Worm (Caenorhabditis elegans): ENCODE data around the gene W08G11.3.
"Not testable (repeated sequence)": the region's sequence is repeated elsewhere in the genome, so short reads cannot be mapped to it uniquely, and the experiment has no call there.

The W08G11.3 gene

ce11 chrV:16376430-16376948 is 9.0 kb downstream of the W08G11.3 start:
- TF ChIP-seq madf-2 (tag; optimal IDR thresholded peaks at IDR 0.05) (no peak), fax-1 (tag; optimal IDR thresholded peaks at IDR 0.05) (no peak), unc-3 (GFP tag; conservative IDR thresholded peaks at IDR 0.05) (no peak), unc-3 (tag; optimal IDR thresholded peaks at IDR 0.05) (no peak), ceh-22 (tag; optimal IDR thresholded peaks at IDR 0.05) (no peak), T23F11.4 (GFP tag; optimal IDR thresholded peaks at IDR 0.05) (no peak), che-1 (tag; optimal IDR thresholded peaks at IDR 0.05) (no peak), ref-2 (tag; optimal IDR thresholded peaks at IDR 0.05) (no peak), gmeb-2 (tag; optimal IDR thresholded peaks at IDR 0.05) (no peak), hlh-13 (GFP tag; optimal IDR thresholded peaks at IDR 0.05) (no peak), ceh-24 (tag; optimal IDR thresholded peaks at IDR 0.05) (no peak), mec-3 (tag; optimal IDR thresholded peaks at IDR 0.05; ENCODE audit: borderline replicate concordance) (no peak)

ce11 chrV:16377188-16377587 is 9.7 kb downstream of the W08G11.3 start:
- TF ChIP-seq hlh-30 (tag; optimal IDR thresholded peaks at IDR 0.05; ENCODE audit: insufficient read depth) (no peak), mec-3 (tag; optimal IDR thresholded peaks at IDR 0.05; ENCODE audit: borderline replicate concordance) (no peak), madf-2 (tag; optimal IDR thresholded peaks at IDR 0.05) (no peak), Y22D7AL.16 (tag; optimal IDR thresholded peaks at IDR 0.05) (no peak), sdc-2 (tag; optimal IDR thresholded peaks at IDR 0.05) (no peak), elt-4 (tag; optimal IDR thresholded peaks at IDR 0.05) (peak; percentile 24)

DNA sequence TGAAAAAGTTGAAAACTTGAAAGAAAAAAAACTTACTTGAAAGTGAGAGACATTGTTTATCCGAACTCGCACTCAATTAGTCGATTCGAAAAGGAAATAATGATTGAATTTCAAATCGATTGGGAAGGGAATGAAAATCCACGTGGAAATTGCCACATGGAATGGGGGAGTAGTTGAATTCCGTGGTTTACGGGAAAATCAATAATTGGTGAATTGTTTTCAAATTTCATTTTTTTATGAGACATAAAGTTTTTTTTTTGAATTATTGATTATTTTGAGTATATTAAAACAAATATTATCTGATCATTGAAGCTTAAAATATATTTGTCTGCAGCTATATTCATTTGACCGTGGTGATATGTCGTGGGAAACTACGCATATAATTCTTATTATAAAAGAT is 10.4 kb downstream of the W08G11.3 start, which contains the start of gene F13A7.1:
Gene F13A7.1, minus strand, starts transcription at position 101 of the 400 bp plus-strand sequence.
- TF ChIP-seq dmd-4 (tag; optimal IDR thresholded peaks at IDR 0.05; ENCODE audit: borderline replicate concordance), result no peak
- no peak for TF ChIP-seq ref-2 (tag; optimal IDR thresholded peaks at IDR 0.05)

DNA sequence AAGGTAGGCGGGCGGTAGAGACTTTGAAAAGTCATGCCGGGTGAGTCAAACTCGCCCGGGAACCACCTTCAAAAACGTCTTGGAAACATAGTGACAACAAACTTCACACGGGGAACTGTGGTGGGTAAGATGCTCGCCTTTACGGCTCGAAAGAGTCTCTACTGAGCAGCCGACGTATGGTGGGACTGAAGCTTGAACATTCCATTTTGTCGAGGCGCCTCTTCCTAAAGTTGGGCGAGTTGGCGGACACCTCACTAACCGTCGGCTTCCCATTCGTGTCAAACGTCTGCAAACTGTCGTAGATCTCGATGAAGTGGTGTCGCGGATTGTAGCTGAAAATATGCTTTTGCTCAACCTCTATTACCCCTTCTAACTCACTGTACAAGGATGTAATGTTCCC is 15.5 kb downstream of the W08G11.3 start:
- no peak for TF ChIP-seq unc-55 (GFP tag; optimal IDR thresholded peaks at IDR 0.05)
- TF ChIP-seq K02D7.2 (tag; optimal IDR thresholded peaks at IDR 0.05), result no peak
- TF ChIP-seq ets-4 (tag; optimal IDR thresholded peaks at IDR 0.05), result no peak
- TF ChIP-seq pag-3 (tag; optimal IDR thresholded peaks at IDR 0.05; ENCODE audit: borderline replicate concordance), result no peak
- TF ChIP-seq ceh-45 (GFP tag; IDR thresholded peaks at IDR 0.05), result no peak
- TF ChIP-seq unc-42 (tag; optimal IDR thresholded peaks at IDR 0.05), result no peak
- no peak for TF ChIP-seq ttx-3 (tag; optimal IDR thresholded peaks at IDR 0.05)
- no peak for TF ChIP-seq ceh-31 (tag; optimal IDR thresholded peaks at IDR 0.05)
- TF ChIP-seq nfya-1 (tag; optimal IDR thresholded peaks at IDR 0.05), result no peak
- no peak for TF ChIP-seq ceh-24 (tag; optimal IDR thresholded peaks at IDR 0.05)
- no peak for TF ChIP-seq tbx-2 (tag; optimal IDR thresholded peaks at IDR 0.05)
- no peak for TF ChIP-seq pax-1 (tag; optimal IDR thresholded peaks at IDR 0.05)
- TF ChIP-seq madf-2 (tag; optimal IDR thresholded peaks at IDR 0.05), result no peak
- no peak for TF ChIP-seq fkh-10 (GFP tag; optimal IDR thresholded peaks at IDR 0.05)
- no peak for TF ChIP-seq hlh-30 (tag; optimal IDR thresholded peaks at IDR 0.05; ENCODE audit: insufficient read depth)
- no peak for TF ChIP-seq pros-1 (tag; optimal IDR thresholded peaks at IDR 0.05)
- no peak for TF ChIP-seq zip-5 (tag; optimal IDR thresholded peaks at IDR 0.05)

DNA sequence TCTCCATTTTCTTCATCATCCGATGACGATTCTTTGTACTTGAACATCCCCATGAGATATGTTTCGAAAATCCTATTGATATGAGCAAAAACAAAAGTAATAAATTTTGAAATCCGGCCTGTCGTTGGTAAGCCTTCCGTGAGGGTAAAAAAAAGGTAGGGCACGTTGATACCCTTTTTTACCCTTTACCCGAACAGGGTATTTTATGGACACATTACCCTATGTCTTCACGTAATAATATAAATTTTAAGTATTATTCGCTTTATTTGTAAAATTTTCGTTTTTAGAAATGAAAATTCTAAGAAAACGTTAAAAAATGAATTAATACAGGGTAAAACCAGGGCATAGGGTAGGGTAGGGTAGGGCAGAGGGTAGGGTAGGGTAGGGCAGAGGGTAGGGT is 16.2 kb downstream of the W08G11.3 start, which contains the start of gene F13A7.7:
Gene F13A7.7, minus strand, starts transcription at position 101 of the 400 bp plus-strand sequence.
- not testable (repeated sequence) for TF ChIP-seq pax-1, nhr-232, ceh-18 (tag; optimal IDR thresholded peaks at IDR 0.05)

DNA sequence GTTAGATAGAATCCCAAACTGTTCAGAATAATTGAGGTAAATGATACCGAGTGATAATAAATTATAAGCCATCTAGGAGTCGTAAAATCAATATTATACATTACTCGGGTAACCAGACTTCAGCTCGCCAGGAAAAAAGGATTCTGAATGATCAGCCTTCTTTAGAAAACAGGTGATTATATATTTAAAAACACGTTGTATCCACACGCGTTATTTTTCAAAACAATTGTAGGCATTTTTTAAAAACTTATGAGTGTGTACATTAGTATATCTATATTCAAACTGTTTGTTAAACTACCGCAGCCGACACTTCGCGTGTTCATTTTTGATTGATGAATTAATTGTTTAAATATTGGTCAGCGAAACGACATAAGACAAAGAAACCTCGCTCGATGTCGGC is 20.8 kb downstream of the W08G11.3 start, which contains the start of gene sri-65:
Gene sri-65, minus strand, starts transcription at position 101 of the 400 bp plus-strand sequence.
- TF ChIP-seq ceh-9 (tag; optimal IDR thresholded peaks at IDR 0.05) (no peak), hlh-8 (tag; optimal IDR thresholded peaks at IDR 0.05) (no peak), unc-42 (tag; optimal IDR thresholded peaks at IDR 0.05) (no peak), C08G9.2 (tag; optimal IDR thresholded peaks at IDR 0.05) (no peak), che-1 (tag; optimal IDR thresholded peaks at IDR 0.05) (no peak), ama-1 (optimal IDR thresholded peaks at IDR 0.05) (no peak), lim-6 (tag; optimal IDR thresholded peaks at IDR 0.05) (no peak), hlh-13 (GFP tag; optimal IDR thresholded peaks at IDR 0.05) (no peak), syd-9 (tag; optimal IDR thresholded peaks at IDR 0.05) (no peak), F13H6.1 (tag; optimal IDR thresholded peaks at IDR 0.05) (no peak), nfya-1 (tag; optimal IDR thresholded peaks at IDR 0.05) (no peak), ceh-30 (tag; optimal IDR thresholded peaks at IDR 0.05) (no peak), nhr-11 (tag; optimal IDR thresholded peaks at IDR 0.05) (no peak), elt-2 (tag; optimal IDR thresholded peaks at IDR 0.05) (no peak), pros-1 (tag; optimal IDR thresholded peaks at IDR 0.05) (no peak), ets-4 (tag; optimal IDR thresholded peaks at IDR 0.05) (no peak), zip-5 (tag; optimal IDR thresholded peaks at IDR 0.05) (no peak)

Measured in whole organism, late embryonic.